Comparison of ENCODE assay signal across 5 fruit fly cellular contexts in the genomic region with DNA sequence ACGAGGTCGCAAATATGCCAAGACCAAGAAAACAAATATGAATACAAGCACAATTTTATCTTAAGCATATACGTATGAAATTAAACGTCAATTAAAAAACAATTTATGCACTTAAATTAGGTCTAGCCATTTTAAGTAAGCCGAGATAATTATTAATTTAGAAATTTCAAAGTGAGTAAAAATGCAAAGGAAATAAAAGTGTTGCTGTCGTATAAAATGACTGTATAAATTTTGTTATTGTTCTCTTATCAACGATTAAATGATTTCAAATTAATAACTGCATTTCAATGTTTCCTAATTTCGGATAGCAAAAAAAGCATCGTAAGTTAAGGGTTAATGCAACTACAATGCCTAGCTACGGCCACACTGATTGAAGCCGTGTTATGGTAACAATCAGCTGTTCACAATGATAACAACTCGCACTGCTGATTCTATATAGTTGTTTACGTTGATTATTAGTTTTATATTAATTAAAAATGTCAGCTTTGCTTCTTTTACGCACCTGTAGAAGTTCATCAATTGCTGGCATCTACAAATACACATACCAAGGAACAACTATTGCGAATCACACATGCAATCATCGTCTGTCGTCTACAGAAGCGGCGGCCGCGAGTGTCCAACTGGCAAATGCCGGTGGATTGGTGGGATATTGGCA.
TF ChIP-seq lines count a peak whose summit lies in the region.

A gene (minus strand): TSS at position 1 of the 655 bp plus-strand sequence.
A gene (plus strand): TSS at position 375 of the 655 bp plus-strand sequence.

TF ChIP-seq in whole organism, adult, 20 proteins besides CTCF, POLR2A, EP300 and RAD21 (continued from another document):
- TF ChIP-seq bab1 (GFP tag; optimal IDR thresholded peaks at IDR 0.05; lab: Kevin White, UChicago), result no peak
- TF ChIP-seq toe (GFP tag; optimal IDR thresholded peaks at IDR 0.05; lab: Kevin White, UChicago), result peak; percentile 28
- TF ChIP-seq CG12768 (GFP tag; optimal IDR thresholded peaks at IDR 0.05; lab: Kevin White, UChicago), result peak; percentile 46
- TF ChIP-seq CG33017 (tag; optimal IDR thresholded peaks at IDR 0.05; lab: Kevin White, UChicago), result no peak

TF ChIP-seq in whole organism, embryonic, 481 proteins besides CTCF, POLR2A, EP300 and RAD21 (continued from another document and continues in another):
- TF ChIP-seq Trl (optimal IDR thresholded peaks at IDR 0.05; lab: Kevin White, UChicago) (no peak), Trl (GFP tag; optimal IDR thresholded peaks at IDR 0.05; lab: Kevin White, UChicago) (peak; percentile 61), chn (GFP tag; optimal IDR thresholded peaks at IDR 0.05; lab: Kevin White, UChicago) (peak; percentile 72), CG12744 (GFP tag; optimal IDR thresholded peaks at IDR 0.05; lab: Kevin White, UChicago) (peak; percentile 41), Hsf (GFP tag; optimal IDR thresholded peaks at IDR 0.05; lab: Kevin White, UChicago) (peak; percentile 85), CG15601 (tag; optimal IDR thresholded peaks at IDR 0.05; lab: Kevin White, UChicago) (peak; percentile 75), HLHmδ (GFP tag; optimal IDR thresholded peaks at IDR 0.05; lab: Kevin White, UChicago) (no peak), Eip74EF (GFP tag; optimal IDR thresholded peaks at IDR 0.05; lab: Kevin White, UChicago) (no peak), ERR (GFP tag; optimal IDR thresholded peaks at IDR 0.05; lab: Kevin White, UChicago) (peak; percentile 8), CG32772 (GFP tag; IDR thresholded peaks at IDR 0.05; lab: Robert Waterston, UW) (no peak; the same call in 1 of the 2 replicates), Max (GFP tag; optimal IDR thresholded peaks at IDR 0.05; lab: Kevin White, UChicago) (peak; percentile 74), ftz-f1 (GFP tag; optimal IDR thresholded peaks at IDR 0.05; lab: Kevin White, UChicago) (peak; percentile 67), CG31224 (GFP tag; IDR thresholded peaks at IDR 0.05; lab: Robert Waterston, UW) (peak; percentile 46; the same call in 1 of the 2 replicates), fd64A (GFP tag; optimal IDR thresholded peaks at IDR 0.05; lab: Kevin White, UChicago) (no peak), tap (tag; optimal IDR thresholded peaks at IDR 0.05; lab: Kevin White, UChicago) (no peak), tin (GFP tag; optimal IDR thresholded peaks at IDR 0.05; lab: Kevin White, UChicago) (peak; percentile 71), NK7.1 (GFP tag; optimal IDR thresholded peaks at IDR 0.05; lab: Kevin White, UChicago) (no peak), ac (GFP tag; optimal IDR thresholded peaks at IDR 0.05; lab: Kevin White, UChicago) (no peak), CG7928 (GFP tag; optimal IDR thresholded peaks at IDR 0.05; lab: Kevin White, UChicago) (no peak), slou (GFP tag; optimal IDR thresholded peaks at IDR 0.05; lab: Kevin White, UChicago) (no peak), tio (GFP tag; optimal IDR thresholded peaks at IDR 0.05; lab: Kevin White, UChicago) (peak; percentile 66), dan (GFP tag; IDR thresholded peaks at IDR 0.05; lab: Robert Waterston, UW) (no peak), Opbp (GFP tag; IDR thresholded peaks at IDR 0.05; lab: Robert Waterston, UW; ENCODE audit: partially characterized antibody) (no peak), otp (GFP tag; IDR thresholded peaks at IDR 0.05; lab: Robert Waterston, UW) (no peak), nau (GFP tag; optimal IDR thresholded peaks at IDR 0.05; lab: Kevin White, UChicago) (peak; percentile 32), CG10979 (tag; optimal IDR thresholded peaks at IDR 0.05; lab: Kevin White, UChicago) (peak; percentile 51), CG2129 (GFP tag; IDR thresholded peaks at IDR 0.05; lab: Robert Waterston, UW; ENCODE audit: partially characterized antibody) (no peak), Dad (GFP tag; optimal IDR thresholded peaks at IDR 0.05; lab: Kevin White, UChicago) (peak; percentile 63), nerfin-1 (tag; optimal IDR thresholded peaks at IDR 0.05; lab: Kevin White, UChicago) (peak; percentile 61), CG43689 (GFP tag; IDR thresholded peaks at IDR 0.05; lab: Robert Waterston, UW) (no peak)

TF ChIP-seq in whole organism, prepupa, 60 proteins besides CTCF, POLR2A, EP300 and RAD21 (continued from another document and continues in another):
- peak; percentile 57 for TF ChIP-seq CG11902 (GFP tag; optimal IDR thresholded peaks at IDR 0.05; lab: Kevin White, UChicago)
- TF ChIP-seq CG11294 (GFP tag; IDR thresholded peaks at IDR 0.05; lab: Robert Waterston, UW), result peak; percentile 28; the same call in 1 of the 2 replicates
- TF ChIP-seq cyc (GFP tag; optimal IDR thresholded peaks at IDR 0.05; lab: Kevin White, UChicago), result peak; percentile 72
- TF ChIP-seq Eip78C (GFP tag; lab: Kevin White, UChicago), result peak; percentile 51
- peak; percentile 74 for TF ChIP-seq pdm3 (GFP tag; optimal IDR thresholded peaks at IDR 0.05; lab: Kevin White, UChicago)
- peak; percentile 68 for TF ChIP-seq Met (GFP tag; optimal IDR thresholded peaks at IDR 0.05; lab: Kevin White, UChicago)
- TF ChIP-seq dsx (GFP tag; optimal IDR thresholded peaks at IDR 0.05; lab: Kevin White, UChicago; ENCODE audit: poor library complexity, severe bottlenecking), result no peak
- TF ChIP-seq Eip75B (GFP tag; optimal IDR thresholded peaks at IDR 0.05; lab: Kevin White, UChicago), result peak; percentile 41
- peak; percentile 55; the same call in 1 of the 3 replicates for TF ChIP-seq CG6163 (GFP tag; IDR thresholded peaks at IDR 0.05; lab: Robert Waterston, UW)
- TF ChIP-seq CG11762 (GFP tag; optimal IDR thresholded peaks at IDR 0.05; lab: Kevin White, UChicago; ENCODE audit: insufficient read depth), result peak; percentile 47
- no peak for TF ChIP-seq fd85E (GFP tag; optimal IDR thresholded peaks at IDR 0.05; lab: Kevin White, UChicago)
- peak; percentile 46 for TF ChIP-seq CG6792 (GFP tag; optimal IDR thresholded peaks at IDR 0.05; lab: Kevin White, UChicago)
- TF ChIP-seq svp (GFP tag; lab: Kevin White, UChicago), result peak; percentile 78
- peak; percentile 70 for TF ChIP-seq Sox15 (GFP tag; optimal IDR thresholded peaks at IDR 0.05; lab: Kevin White, UChicago)
- TF ChIP-seq CG4318 (GFP tag; optimal IDR thresholded peaks at IDR 0.05; lab: Kevin White, UChicago), result peak; percentile 37
- peak; percentile 57 for TF ChIP-seq Gug (GFP tag; IDR thresholded peaks at IDR 0.05; lab: Robert Waterston, UW)
- TF ChIP-seq CG10669 (GFP tag; optimal IDR thresholded peaks at IDR 0.05; lab: Kevin White, UChicago), result no peak
- TF ChIP-seq ss (GFP tag; optimal IDR thresholded peaks at IDR 0.05; lab: Kevin White, UChicago), result no peak
- TF ChIP-seq Sox102F (GFP tag; optimal IDR thresholded peaks at IDR 0.05; lab: Kevin White, UChicago), result peak; percentile 55
- TF ChIP-seq Sox14 (GFP tag; optimal IDR thresholded peaks at IDR 0.05; lab: Kevin White, UChicago), result peak; percentile 79
- no peak for TF ChIP-seq Eip93F (GFP tag; optimal IDR thresholded peaks at IDR 0.05; lab: Kevin White, UChicago)
- TF ChIP-seq CG31627 (GFP tag; optimal IDR thresholded peaks at IDR 0.05; lab: Kevin White, UChicago), result peak; percentile 83
- TF ChIP-seq acj6 (GFP tag; optimal IDR thresholded peaks at IDR 0.05; lab: Kevin White, UChicago), result peak; percentile 72
- no peak for TF ChIP-seq CG6854 (GFP tag; optimal IDR thresholded peaks at IDR 0.05; lab: Kevin White, UChicago)
- no peak for TF ChIP-seq CG16779 (tag; optimal IDR thresholded peaks at IDR 0.05; lab: Kevin White, UChicago)
- peak; percentile 39 for TF ChIP-seq CG8632 (GFP tag; optimal IDR thresholded peaks at IDR 0.05; lab: Kevin White, UChicago)
- TF ChIP-seq salr (GFP tag; optimal IDR thresholded peaks at IDR 0.05; lab: Kevin White, UChicago), result peak in 1 of 2 experiments; percentile 65
- no peak for TF ChIP-seq spab (GFP tag; optimal IDR thresholded peaks at IDR 0.05; lab: Kevin White, UChicago)
- peak; percentile 87 for TF ChIP-seq Hr39 (GFP tag; optimal IDR thresholded peaks at IDR 0.05; lab: Kevin White, UChicago)
- peak; percentile 67 for TF ChIP-seq OdsH (GFP tag; optimal IDR thresholded peaks at IDR 0.05; lab: Kevin White, UChicago)

TF ChIP-seq in whole organism, pupa, 21 proteins besides CTCF, POLR2A, EP300 and RAD21 (continued from another document):
- TF ChIP-seq gl (tag; optimal IDR thresholded peaks at IDR 0.05; lab: Kevin White, UChicago) (no peak), EcR (GFP tag; optimal IDR thresholded peaks at IDR 0.05; lab: Kevin White, UChicago) (no peak)
TF ChIP-seq in whole organism, pupa: peak in this region for 11.

TF ChIP-seq in whole organism, wandering third instar larva, 38 proteins besides CTCF, POLR2A, EP300 and RAD21 (continued from another document):
- TF ChIP-seq dl (GFP tag; optimal IDR thresholded peaks at IDR 0.05; lab: Kevin White, UChicago; ENCODE audit: insufficient read depth in 1 of 2, partially characterized antibody in 2 of 2) (no peak), rgr (GFP tag; optimal IDR thresholded peaks at IDR 0.05; lab: Kevin White, UChicago) (peak; percentile 58), ey (GFP tag; optimal IDR thresholded peaks at IDR 0.05; lab: Kevin White, UChicago) (peak; percentile 72), psq (GFP tag; optimal IDR thresholded peaks at IDR 0.05; lab: Kevin White, UChicago) (peak; percentile 38), Hr78 (GFP tag; optimal IDR thresholded peaks at IDR 0.05; lab: Kevin White, UChicago) (no peak), Dif (GFP tag; optimal IDR thresholded peaks at IDR 0.05; lab: Kevin White, UChicago; ENCODE audit: partially characterized antibody) (no peak), br (GFP tag; optimal IDR thresholded peaks at IDR 0.05; lab: Kevin White, UChicago) (no peak), fru (GFP tag; optimal IDR thresholded peaks at IDR 0.05; lab: Kevin White, UChicago) (peak; percentile 57), lola (GFP tag; optimal IDR thresholded peaks at IDR 0.05; lab: Kevin White, UChicago) (no peak), brk (GFP tag; optimal IDR thresholded peaks at IDR 0.05; lab: Kevin White, UChicago) (peak; percentile 20), CrebA (GFP tag; optimal IDR thresholded peaks at IDR 0.05; lab: Kevin White, UChicago; ENCODE audit: borderline replicate concordance) (no peak), OdsH (GFP tag; optimal IDR thresholded peaks at IDR 0.05; lab: Kevin White, UChicago) (peak; percentile 46), pan (optimal IDR thresholded peaks at IDR 0.05; lab: Kevin White, UChicago) (no peak), dsf (GFP tag; optimal IDR thresholded peaks at IDR 0.05; lab: Kevin White, UChicago; ENCODE audit: borderline replicate concordance) (peak; percentile 59), Vsx2 (GFP tag; optimal IDR thresholded peaks at IDR 0.05; lab: Kevin White, UChicago; ENCODE audit: partially characterized antibody) (no peak), Rel (GFP tag; optimal IDR thresholded peaks at IDR 0.05; lab: Kevin White, UChicago) (no peak), Rel (tag; optimal IDR thresholded peaks at IDR 0.05; lab: Kevin White, UChicago) (no peak), Hnf4 (GFP tag; optimal IDR thresholded peaks at IDR 0.05; lab: Kevin White, UChicago) (peak; percentile 63)
